Fruit fly (Drosophila melanogaster) whole organism, larva: ENCODE results near the gene Scm.

Experiments used
- noc ChIP-seq: fragments of 200-800 bp; sonication (Bioruptor generic); optimal IDR thresholded peaks from 3 replicates; lab custom pipeline; 2019; ENCODE audit warnings: missing biosample characterization, mild to moderate bottlenecking, missing genetic modification characterization, moderate library complexity

Scm gene

DNA sequence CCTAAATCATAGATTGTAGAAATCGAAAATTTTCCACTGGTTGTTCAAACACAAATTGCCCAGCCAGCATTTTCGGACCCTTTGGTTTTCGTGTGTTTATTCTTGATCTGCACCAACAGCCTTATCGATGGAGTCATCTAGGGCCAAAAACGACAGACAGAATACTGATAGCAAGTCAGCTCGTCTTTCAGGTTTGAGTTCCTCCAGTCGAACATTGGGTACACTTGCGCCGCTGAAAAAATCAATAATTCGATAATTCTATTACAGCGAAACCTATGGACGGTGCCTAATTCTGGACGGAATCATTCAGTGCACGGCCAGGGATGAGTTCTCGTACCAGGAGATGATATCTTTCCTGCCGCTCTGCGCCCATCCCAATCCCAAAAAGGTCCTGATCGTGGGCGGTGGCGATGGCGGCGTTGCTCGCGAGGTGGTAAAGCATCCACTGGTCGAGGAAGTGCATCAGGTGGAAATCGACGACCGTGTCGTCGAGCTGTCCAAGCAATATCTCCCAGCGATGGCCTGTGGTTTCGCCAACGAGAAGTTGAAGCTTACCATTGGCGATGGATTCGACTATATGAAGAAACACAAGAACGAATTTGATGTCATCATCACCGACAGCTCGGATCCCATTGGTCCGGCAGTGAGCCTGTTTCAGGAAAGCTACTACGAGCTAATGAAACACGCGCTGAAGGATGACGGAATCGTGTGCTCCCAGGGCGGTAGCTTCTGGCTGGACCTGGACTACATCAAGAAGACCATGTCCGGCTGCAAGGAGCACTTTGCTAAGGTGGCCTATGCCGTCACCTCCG lies 5.1 kb downstream of the Scm start:
- no peak for TF ChIP-seq noc (tag; lab: Kevin White, UChicago)

DNA sequence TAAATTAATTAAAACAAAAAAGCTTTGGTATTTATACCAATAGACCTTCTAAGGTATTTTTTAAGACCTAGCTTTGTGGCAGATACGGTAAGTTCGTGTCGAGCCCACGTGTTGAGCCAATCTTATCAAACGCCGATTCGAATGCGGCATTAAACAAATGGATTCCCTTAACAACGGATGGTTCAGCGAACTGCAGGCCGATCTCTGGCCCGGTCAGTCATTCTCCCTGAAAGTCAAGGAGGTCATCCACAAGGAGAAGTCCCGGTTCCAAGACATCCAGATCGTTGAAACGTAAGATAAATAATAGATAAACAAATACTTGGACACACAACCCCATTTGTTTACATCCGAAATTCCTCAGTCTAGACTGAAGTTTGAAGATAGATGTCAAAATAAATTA lies 5.8 kb downstream of the Scm start, which contains the start of gene SpdS:
SpdS (plus strand) TSS at position 78 of the 400 bp plus-strand sequence.
- TF ChIP-seq noc (tag; lab: Kevin White, UChicago), result no peak

DNA sequence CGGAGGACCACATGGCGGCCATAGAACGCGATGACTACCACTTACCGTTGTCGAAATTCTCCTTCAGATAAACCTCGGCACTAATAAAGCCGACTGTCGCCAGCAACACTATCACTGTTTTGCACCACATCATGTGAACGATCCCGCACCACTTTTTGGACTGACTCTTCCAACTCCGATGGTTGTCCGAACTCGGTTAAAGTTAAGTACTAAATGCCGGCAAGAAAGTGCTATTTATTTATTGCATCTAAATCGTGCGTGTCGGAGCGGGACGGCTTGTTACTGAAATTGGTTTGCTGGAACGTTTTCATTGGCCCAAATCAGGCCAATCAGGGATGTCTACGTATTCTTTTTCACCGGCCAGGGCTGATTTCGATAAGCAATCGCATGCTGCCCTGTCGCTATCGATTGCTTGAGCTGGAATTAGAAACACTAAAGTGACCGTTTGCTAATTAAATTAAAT lies 6.7 kb downstream of the Scm start, which contains the start of gene Calr:
Calr (minus strand) TSS at position 219 of the 463 bp plus-strand sequence.
- TF ChIP-seq noc (tag; lab: Kevin White, UChicago), result peak; percentile 50

DNA sequence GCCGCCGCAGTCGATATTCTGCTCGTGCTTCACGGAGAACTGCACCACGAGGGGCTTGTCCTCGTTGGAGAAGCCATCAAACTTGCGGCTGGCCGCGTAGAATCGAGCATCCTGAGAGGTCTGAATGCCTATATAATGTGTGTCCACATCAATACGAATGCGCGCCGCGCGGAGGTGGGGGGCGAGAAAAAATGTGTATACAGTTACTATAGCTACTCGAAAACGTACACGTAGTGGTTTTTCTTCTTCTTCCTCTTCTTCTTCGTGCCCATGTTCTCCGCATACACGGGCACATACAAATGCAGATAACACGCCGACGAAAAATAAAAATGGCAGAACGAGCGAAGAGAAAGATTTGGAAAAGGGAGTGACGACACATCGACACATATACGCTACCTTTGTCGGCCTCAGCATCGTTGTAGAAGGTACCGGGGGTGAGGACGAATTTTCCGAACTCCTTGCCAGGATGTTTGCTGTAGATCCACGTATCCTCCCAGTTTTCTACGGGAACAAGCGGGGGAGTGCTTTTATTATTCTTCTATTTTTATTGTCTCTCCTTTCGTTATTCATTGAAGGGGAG lies 7.3 kb downstream of the Scm start:
- TF ChIP-seq noc (tag; lab: Kevin White, UChicago), result no peak

DNA sequence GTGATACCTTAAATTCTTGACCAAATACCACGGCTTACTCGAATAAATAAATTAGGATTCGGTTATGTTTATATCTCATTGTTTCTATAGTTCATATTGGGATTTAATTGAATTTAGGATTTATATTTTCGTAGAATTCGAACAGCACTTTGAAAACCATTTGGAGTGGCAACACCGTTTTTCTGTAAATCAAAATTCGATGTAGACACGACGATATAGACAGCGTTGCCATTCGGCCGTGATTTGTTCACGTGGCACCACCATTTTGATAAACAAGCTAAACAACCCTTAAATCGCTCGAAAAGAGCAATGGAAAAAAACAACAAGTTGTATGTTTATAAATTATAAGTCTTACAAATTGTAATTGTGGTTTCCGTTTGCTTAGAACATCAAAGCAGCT lies 8.8 kb downstream of the Scm start:
- no peak for TF ChIP-seq noc (tag; lab: Kevin White, UChicago)

DNA sequence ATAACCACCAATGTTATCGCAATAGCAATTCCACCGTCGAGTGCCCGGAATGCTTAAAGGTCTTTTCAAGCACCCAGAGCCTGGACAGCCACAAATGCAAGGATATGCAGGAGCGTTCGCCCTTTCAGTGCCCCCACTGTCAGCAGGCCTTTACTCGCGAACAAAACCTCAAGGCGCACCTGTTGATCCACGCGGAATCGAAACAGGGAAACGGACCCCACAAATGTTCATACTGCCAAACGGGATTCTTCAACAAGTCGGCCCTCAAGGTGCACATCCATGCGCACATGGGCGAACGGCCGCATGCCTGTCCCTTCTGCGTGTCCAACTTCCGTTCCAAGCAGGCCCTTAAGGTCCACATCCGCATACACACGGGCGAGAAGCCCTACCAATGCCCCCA lies 9.4 kb downstream of the Scm start:
- TF ChIP-seq noc (tag; lab: Kevin White, UChicago), result no peak

DNA sequence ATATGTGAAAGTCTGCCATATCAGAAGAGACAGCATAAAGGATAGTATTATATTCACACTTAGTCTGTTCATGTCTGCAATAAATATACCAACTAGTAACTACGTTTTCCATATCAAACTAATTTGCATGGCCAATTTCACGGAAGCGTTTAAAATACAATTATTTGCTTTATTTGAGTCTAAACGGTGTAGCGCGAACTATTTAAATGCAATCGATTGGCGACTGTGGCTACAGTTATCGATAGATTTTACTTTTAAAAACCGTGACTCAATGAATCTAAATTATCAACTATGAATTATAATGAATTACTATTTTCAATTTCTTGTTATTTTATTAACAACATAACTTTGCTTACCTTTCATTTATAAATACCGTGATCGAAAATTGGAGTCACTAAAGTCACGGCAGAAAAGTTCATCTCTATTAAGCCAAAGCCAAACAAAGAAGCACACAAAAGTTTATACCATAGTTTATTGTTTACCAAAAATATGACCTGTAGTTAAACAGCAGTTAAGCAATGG lies 10.5 kb downstream of the Scm start, which contains the start of the genes CG9427 and CG8319:
CG9427 (minus strand) TSS at position 51 of the 522 bp plus-strand sequence.
CG8319 (plus strand) TSS at position 442 of the 522 bp plus-strand sequence.
- TF ChIP-seq noc (tag; lab: Kevin White, UChicago), result peak; percentile 93

DNA sequence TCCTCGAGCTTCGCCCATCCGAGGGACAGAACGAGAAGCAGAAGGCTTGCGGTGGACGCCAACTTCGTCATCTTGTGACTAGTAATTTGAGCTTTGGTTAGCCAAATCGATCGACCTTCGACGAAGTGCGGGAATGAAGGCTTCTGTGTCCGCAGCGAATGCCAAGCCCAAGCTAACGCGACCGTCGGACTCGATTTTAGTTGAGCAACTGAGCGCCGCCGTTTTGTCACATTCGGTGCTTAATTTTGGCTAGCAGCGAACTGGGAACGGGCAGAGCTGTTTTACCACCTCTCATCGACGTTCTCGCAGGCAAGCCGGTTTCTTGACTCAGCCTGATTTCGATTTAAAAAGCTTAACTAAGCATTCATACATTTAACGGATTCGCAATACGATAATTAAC lies 11.1 kb downstream of the Scm start:
- TF ChIP-seq noc (tag; lab: Kevin White, UChicago), result no peak

DNA sequence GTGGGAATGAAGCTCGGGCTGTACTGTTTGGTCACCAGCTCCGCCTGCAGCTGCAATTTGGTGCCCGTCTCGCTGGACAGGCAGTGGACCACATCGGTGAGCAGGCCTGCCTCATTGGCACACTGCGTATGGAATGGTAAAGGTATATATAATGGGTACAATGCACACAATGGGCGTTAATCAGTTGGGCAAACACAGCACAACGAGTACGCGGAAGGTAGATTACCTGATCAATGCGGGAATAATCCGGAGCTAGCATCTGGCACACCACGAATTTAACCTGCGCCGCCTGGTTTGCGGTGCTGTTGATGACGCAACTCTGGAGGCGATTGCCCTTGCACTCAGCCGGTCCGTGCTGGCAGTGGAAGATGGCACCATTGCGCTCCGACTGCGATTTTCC lies 12.0 kb downstream of the Scm start:
- TF ChIP-seq noc (tag; lab: Kevin White, UChicago), result no peak

DNA sequence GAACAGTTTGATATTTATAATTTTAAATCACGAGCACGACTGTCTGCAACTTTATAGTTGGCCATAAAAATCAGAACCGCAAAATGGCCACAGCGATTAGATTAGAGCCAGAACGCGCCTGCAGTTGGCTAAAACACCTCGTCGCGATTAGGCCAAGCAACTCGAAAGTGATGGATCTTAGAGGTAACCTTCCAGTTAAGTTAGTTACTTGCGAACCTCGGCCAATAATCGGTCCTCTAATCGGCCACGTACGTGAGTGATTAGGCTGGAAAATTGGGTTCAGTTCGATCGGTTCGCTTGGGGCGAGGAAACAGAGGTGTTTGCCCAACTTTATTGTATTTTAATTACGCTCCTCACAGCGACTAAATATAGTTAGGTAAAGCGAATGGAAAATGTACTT lies 17.1 kb downstream of the Scm start:
- peak; percentile 84 for TF ChIP-seq noc (tag; lab: Kevin White, UChicago)

DNA sequence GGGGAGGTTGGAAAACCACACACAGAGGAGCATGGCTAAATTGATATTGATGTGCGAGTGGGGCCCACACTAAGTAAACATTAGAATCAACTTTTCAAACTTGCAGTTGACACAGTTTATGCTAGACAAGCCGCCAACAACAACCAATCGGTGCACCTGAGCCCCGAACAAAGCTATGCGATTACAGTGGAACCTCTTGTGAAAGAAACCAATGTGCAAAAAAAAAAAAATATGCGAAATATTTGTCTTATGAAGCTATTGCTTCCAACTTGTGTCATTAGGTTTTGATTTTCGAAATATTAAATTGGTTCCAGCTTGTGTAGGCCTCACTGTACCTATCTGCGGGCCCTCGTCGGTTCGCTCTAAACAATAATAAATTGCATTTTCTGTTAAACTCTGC lies 19.1 kb downstream of the Scm start:
- peak; percentile 60 for TF ChIP-seq noc (tag; lab: Kevin White, UChicago)

DNA sequence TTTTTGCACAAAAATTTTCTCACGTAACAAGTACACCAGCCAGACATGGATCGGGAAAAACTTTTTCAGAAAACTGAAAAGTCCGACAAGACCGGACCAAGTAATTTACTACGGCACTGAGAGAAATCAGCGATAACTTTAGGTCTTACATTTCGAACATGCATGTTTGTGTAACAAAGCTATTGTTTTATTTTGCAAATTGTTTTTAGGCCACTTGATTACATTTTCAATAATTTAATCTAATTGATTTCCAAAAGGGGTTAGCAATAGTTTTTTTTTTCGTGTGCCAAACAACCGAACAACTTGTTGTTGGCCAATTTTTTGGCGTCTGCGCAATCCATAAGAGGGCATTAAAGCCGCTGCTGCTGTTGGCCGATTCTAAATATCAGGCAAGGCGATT lies 24.3 kb downstream of the Scm start:
- TF ChIP-seq noc (tag; lab: Kevin White, UChicago), result peak; percentile 39

DNA sequence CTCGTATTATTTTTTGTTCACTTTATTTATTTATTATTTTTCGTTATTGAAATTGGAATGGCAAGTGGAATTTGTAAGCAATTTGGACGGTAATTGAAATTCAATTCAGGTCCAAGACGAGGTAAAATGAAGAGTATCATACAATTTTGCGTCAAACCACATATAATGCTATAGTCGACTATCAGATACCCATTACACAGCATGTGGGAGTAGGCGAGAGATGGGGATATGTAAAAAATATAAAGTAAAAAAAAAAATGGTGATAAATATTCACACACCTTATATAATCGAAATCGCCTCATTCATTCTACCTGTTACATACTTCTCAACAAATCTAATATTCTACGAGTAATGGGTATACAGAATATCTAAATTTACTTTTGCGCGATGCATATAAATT lies 25.2 kb downstream of the Scm start:
- TF ChIP-seq noc (tag; lab: Kevin White, UChicago), result peak; percentile 33

DNA sequence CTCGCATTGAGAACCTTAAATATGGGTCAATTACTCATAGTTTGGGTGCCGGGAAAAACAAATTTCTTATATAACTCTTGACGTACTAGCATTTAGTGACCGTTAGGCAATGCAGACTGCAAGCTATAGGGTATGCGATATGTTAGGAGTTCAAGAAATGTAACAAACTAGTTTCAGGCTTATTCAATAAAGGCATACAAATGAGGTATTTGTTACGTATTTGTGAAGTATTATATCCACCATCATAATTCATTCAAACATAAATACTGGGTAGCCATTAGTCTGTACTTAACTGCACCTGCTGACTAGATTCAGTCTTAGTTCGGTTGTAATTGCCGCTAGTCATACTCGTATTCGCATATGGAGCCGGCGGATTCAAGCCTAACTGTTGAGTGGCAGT lies 29.2 kb downstream of the Scm start:
- no peak for TF ChIP-seq noc (tag; lab: Kevin White, UChicago)

DNA sequence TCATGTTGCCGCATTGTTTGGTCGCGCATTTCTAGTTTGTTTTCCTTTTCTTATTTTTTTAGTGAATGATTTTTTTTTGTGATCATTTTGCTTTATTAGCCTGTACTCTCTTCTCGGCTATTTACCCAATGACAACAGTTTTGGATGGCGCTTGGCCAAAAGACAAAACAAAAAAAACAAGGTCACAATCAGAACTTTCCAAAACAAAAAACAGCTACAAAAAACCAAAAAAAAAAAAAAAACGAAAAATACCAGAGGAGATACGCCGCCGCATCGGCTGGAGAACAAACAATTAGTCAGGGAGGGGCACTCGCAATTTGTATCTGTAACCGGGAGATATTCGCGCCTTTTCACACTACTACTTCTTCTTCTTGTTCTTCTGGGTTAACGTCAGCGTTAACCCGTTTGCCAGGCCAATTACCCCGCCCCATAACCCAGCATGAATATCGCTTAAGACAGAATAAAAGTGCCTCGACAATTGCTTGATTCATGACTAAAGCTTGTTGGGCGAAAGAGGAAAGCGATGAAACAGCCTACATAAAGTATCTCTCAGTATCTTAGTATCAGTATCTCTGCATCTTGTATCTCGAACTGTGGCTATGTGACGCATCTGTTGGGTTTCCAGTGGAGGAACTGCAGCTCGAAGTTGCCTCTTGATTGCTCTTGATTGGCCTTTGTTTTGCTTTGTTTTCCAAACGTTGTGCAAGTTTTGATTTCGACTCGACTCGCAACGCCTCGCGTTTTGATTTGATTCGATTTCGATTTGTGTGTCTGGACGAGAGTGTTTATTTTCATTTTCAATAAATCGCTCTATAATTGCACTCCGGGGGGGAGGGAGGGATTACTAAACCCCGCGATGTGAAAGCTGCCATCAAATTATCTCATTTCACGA lies 30.3 kb downstream of the Scm start:
- no peak for TF ChIP-seq noc (tag; lab: Kevin White, UChicago)
